Worm (Caenorhabditis elegans) whole organism, L3 larva: ENCODE measurements around the gene F58A6.1.

Experiments used
- egl-27 ChIP-seq: sonication (generic microtip); optimal IDR thresholded peaks from 4 replicates; lab custom pipeline; 2017; ENCODE audit warnings: missing biosample characterization, missing genetic modification reagents, missing genetic modification characterization
- fkh-10 ChIP-seq: sonication (generic microtip); optimal IDR thresholded peaks from 2 replicates; lab custom pipeline; 2017; ENCODE audit warnings: missing biosample characterization, missing genetic modification reagents, missing genetic modification characterization
- hmg-11 ChIP-seq: sonication (generic microtip); optimal IDR thresholded peaks from 2 replicates; lab custom pipeline; 2016; ENCODE audit warnings: missing genetic modification characterization, missing compliant biosample characterization
- unc-39 ChIP-seq: sonication (generic microtip); optimal IDR thresholded peaks from 4 replicates; lab custom pipeline; 2017; ENCODE audit warnings: missing biosample characterization, missing genetic modification characterization
- zag-1 ChIP-seq: fragments of 150-350 bp; optimal IDR thresholded peaks from 2 replicates; lab custom pipeline; 2014; ENCODE audit warnings: missing biosample characterization, missing genetic modification characterization

DNA sequence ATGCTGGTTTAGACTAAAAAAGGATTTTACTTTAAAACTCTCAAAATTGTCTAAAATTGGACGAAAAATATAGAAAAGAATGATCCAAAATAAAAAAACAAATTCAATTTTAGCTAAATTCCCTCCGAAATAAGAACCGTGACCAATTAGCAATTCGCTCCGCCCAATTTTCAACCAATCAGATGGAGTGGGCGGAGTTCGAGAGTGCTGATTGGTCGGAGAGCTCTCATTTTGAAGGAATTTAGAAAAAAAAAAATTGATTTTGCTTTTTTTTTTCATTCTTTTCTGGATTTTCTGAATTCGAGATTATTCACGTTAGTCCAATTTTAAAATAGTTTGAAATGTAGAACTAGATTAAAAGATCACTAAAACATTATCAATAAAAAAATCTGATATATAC lies 43.7 kb upstream of the F58A6.1 start:
- TF ChIP-seq fkh-10 (no peak), hmg-11 (tag; lab: Kevin White, UChicago) (no peak), unc-39 (tag; lab: Kevin White, UChicago) (no peak), egl-27 (tag; lab: Kevin White, UChicago) (no peak), zag-1 (no peak)
